Worm (Caenorhabditis elegans): ENCODE data around the gene Y110A2AL.6.

- TF ChIP-seq zip-2 (tag; optimal IDR thresholded peaks at IDR 0.05) (no peak), nhr-77 (tag; optimal IDR thresholded peaks at IDR 0.05) (no peak), zag-1 (tag; optimal IDR thresholded peaks at IDR 0.05) (no peak), ceh-82 (tag; optimal IDR thresholded peaks at IDR 0.05) (no peak), snpc-4 (tag; optimal IDR thresholded peaks at IDR 0.05) (no peak), T26A8.4 (GFP tag; IDR thresholded peaks at IDR 0.05) (no peak), duxl-1 (tag; optimal IDR thresholded peaks at IDR 0.05; ENCODE audit: poor library complexity) (no peak)
These were observed 17.4 kb upstream of the Y110A2AL.6 start for ce11 chrII:2858851-2859250.
